Fruit fly (Drosophila melanogaster): Measurements from ENCODE around the gene Fum3.

Fum3 gene

dm6 chr3L:11454461-11454860 lies 11.2 kb downstream of the Fum3 start (continued):
- no peak for TF ChIP-seq twi (tag; optimal IDR thresholded peaks at IDR 0.05)
- TF ChIP-seq ken (GFP tag; IDR thresholded peaks at IDR 0.05) = no peak
- no peak for TF ChIP-seq da (GFP tag; optimal IDR thresholded peaks at IDR 0.05)
- TF ChIP-seq crp (GFP tag; optimal IDR thresholded peaks at IDR 0.05) = no peak
- TF ChIP-seq Hr3 (GFP tag; optimal IDR thresholded peaks at IDR 0.05) = no peak
- TF ChIP-seq C15 (GFP tag; IDR thresholded peaks at IDR 0.05) = no peak
- peak; percentile 16; the same call in 1 of the 2 replicates for TF ChIP-seq onecut (GFP tag; IDR thresholded peaks at IDR 0.05)
- TF ChIP-seq Lpt (GFP tag; optimal IDR thresholded peaks at IDR 0.05) = no peak
- TF ChIP-seq MESR4 (GFP tag; optimal IDR thresholded peaks at IDR 0.05) = no peak
- TF ChIP-seq h (optimal IDR thresholded peaks at IDR 0.05) = no peak
- TF ChIP-seq HLH4C (GFP tag; IDR thresholded peaks at IDR 0.05; ENCODE audit: partially characterized antibody) = no peak
- peak; percentile 70 for TF ChIP-seq HLHmδ (GFP tag; optimal IDR thresholded peaks at IDR 0.05)
- peak; percentile 70 for TF ChIP-seq Ets97D (GFP tag; optimal IDR thresholded peaks at IDR 0.05)
- 0 out of 3 replicates have a peak, but pooled peaks have one; percentile 16 for TF ChIP-seq Opbp (GFP tag; IDR thresholded peaks at IDR 0.05; ENCODE audit: partially characterized antibody)
- TF ChIP-seq CG12104 (GFP tag; optimal IDR thresholded peaks at IDR 0.05) = no peak
- no peak for TF ChIP-seq Meics (GFP tag; optimal IDR thresholded peaks at IDR 0.05)
- 0 out of 3 replicates have a peak, but pooled peaks have one; percentile 10 for TF ChIP-seq zfh1 (GFP tag; IDR thresholded peaks at IDR 0.05)
- no peak for TF ChIP-seq CG10147 (GFP tag; optimal IDR thresholded peaks at IDR 0.05)
- no peak for TF ChIP-seq bab2 (GFP tag; optimal IDR thresholded peaks at IDR 0.05)
- no peak for TF ChIP-seq CG12391 (tag; optimal IDR thresholded peaks at IDR 0.05)
- TF ChIP-seq prd (optimal IDR thresholded peaks at IDR 0.05) = no peak
- peak; percentile 18; the same call in 1 of the 3 replicates for TF ChIP-seq prd (GFP tag; IDR thresholded peaks at IDR 0.05)
- TF ChIP-seq grn (GFP tag; optimal IDR thresholded peaks at IDR 0.05) = no peak
- TF ChIP-seq otp (GFP tag; IDR thresholded peaks at IDR 0.05) = 0 out of 3 replicates have a peak, but pooled peaks have one; percentile 25
- TF ChIP-seq gsb-n (tag; optimal IDR thresholded peaks at IDR 0.05) = no peak
- no peak for TF ChIP-seq CHES-1-like (GFP tag; optimal IDR thresholded peaks at IDR 0.05)
- TF ChIP-seq CG42726 (GFP tag; IDR thresholded peaks at IDR 0.05; ENCODE audit: partially characterized antibody) = no peak
- no peak for TF ChIP-seq Dad (GFP tag; optimal IDR thresholded peaks at IDR 0.05)
- TF ChIP-seq CG14014 (GFP tag; IDR thresholded peaks at IDR 0.05) = no peak
- no peak for TF ChIP-seq pan (optimal IDR thresholded peaks at IDR 0.05)
- TF ChIP-seq pan (GFP tag; optimal IDR thresholded peaks at IDR 0.05 in 1 of 2, IDR thresholded peaks at IDR 0.05 in 1 of 2) = no peak
- no peak for TF ChIP-seq CG12219 (GFP tag; optimal IDR thresholded peaks at IDR 0.05)
- no peak for TF ChIP-seq Eip74EF (GFP tag; optimal IDR thresholded peaks at IDR 0.05)
- no peak for TF ChIP-seq Kr (GFP tag; optimal IDR thresholded peaks at IDR 0.05)
- TF ChIP-seq lov (optimal IDR thresholded peaks at IDR 0.05) = no peak
- 0 out of 3 replicates have a peak, but pooled peaks have one; percentile 19 for TF ChIP-seq lov (GFP tag; IDR thresholded peaks at IDR 0.05)
- no peak for TF ChIP-seq CG8944 (GFP tag; optimal IDR thresholded peaks at IDR 0.05)
- TF ChIP-seq sug (tag; optimal IDR thresholded peaks at IDR 0.05) = no peak
- no peak for TF ChIP-seq kni (GFP tag; optimal IDR thresholded peaks at IDR 0.05)
- TF ChIP-seq CG31365 (tag; optimal IDR thresholded peaks at IDR 0.05) = no peak
- no peak for TF ChIP-seq usp (GFP tag; optimal IDR thresholded peaks at IDR 0.05)
- no peak for TF ChIP-seq gsb (GFP tag; IDR thresholded peaks at IDR 0.05)
- no peak for TF ChIP-seq Scr (GFP tag; IDR thresholded peaks at IDR 0.05; ENCODE audit: partially characterized antibody)
- TF ChIP-seq kay (GFP tag; optimal IDR thresholded peaks at IDR 0.05) = no peak
- no peak for TF ChIP-seq zen (tag; optimal IDR thresholded peaks at IDR 0.05)
- no peak for TF ChIP-seq CG15601 (tag; optimal IDR thresholded peaks at IDR 0.05)
- no peak for TF ChIP-seq CG11504 (tag; optimal IDR thresholded peaks at IDR 0.05)
- TF ChIP-seq HmgZ (tag; optimal IDR thresholded peaks at IDR 0.05) = no peak
- no peak for TF ChIP-seq bigmax (GFP tag; optimal IDR thresholded peaks at IDR 0.05)
- no peak for TF ChIP-seq Bgb (GFP tag; IDR thresholded peaks at IDR 0.05; ENCODE audit: partially characterized antibody)
- TF ChIP-seq zfh2 (GFP tag; optimal IDR thresholded peaks at IDR 0.05) = no peak
- no peak for TF ChIP-seq Atf3 (GFP tag; optimal IDR thresholded peaks at IDR 0.05)

All from whole organism, embryonic.